Fruit fly (Drosophila melanogaster): ENCODE data around the gene Klf15.

Gene Klf15

dm6 chrX:4771488-4771887, at the start of gene Klf15:
Gene Klf15, minus strand, starts transcription at chrX:4771588.
- TF ChIP-seq CG12768 (GFP tag; optimal IDR thresholded peaks at IDR 0.05) (no peak), pad (GFP tag; optimal IDR thresholded peaks at IDR 0.05) (no peak)

- TF ChIP-seq cnc (optimal IDR thresholded peaks at IDR 0.05) (no peak), CG12768 (GFP tag; optimal IDR thresholded peaks at IDR 0.05) (no peak), Hr96 (GFP tag; optimal IDR thresholded peaks at IDR 0.05) (no peak), cic (GFP tag; optimal IDR thresholded peaks at IDR 0.05) (no peak), CG7101 (tag; optimal IDR thresholded peaks at IDR 0.05) (no peak), CG1620 (GFP tag; optimal IDR thresholded peaks at IDR 0.05) (no peak), CG5204 (GFP tag; optimal IDR thresholded peaks at IDR 0.05) (no peak), kay (GFP tag; ENCODE audit: borderline replicate concordance) (no peak), Mnt (GFP tag; optimal IDR thresholded peaks at IDR 0.05) (no peak), tj (GFP tag; optimal IDR thresholded peaks at IDR 0.05) (no peak), CG11617 (GFP tag; optimal IDR thresholded peaks at IDR 0.05) (no peak), CG7045 (GFP tag; optimal IDR thresholded peaks at IDR 0.05) (no peak), CG33017 (tag; optimal IDR thresholded peaks at IDR 0.05) (no peak), pad (GFP tag; optimal IDR thresholded peaks at IDR 0.05) (no peak), bab1 (GFP tag; optimal IDR thresholded peaks at IDR 0.05) (no peak), ovo (GFP tag; optimal IDR thresholded peaks at IDR 0.05) (no peak), Crg-1 (GFP tag; optimal IDR thresholded peaks at IDR 0.05) (no peak), Clk (GFP tag; optimal IDR thresholded peaks at IDR 0.05) (no peak)
Measured at dm6 chrX:4807826-4808225, 36.4 kb upstream of the Klf15 start.

dm6 chrX:4804762-4805161, 33.4 kb upstream of the Klf15 start, which contains the start of gene CG2861:
Gene CG2861, minus strand, starts transcription at chrX:4804862.
- TF ChIP-seq bab1 (GFP tag; optimal IDR thresholded peaks at IDR 0.05) (no peak), CG5204 (GFP tag; optimal IDR thresholded peaks at IDR 0.05) (no peak)

dm6 chrX:4783775-4784174, 12.4 kb upstream of the Klf15 start, which contains the start of gene CG6978:
Gene CG6978, plus strand, starts transcription at chrX:4784075.
- TF ChIP-seq CG5204 (GFP tag; optimal IDR thresholded peaks at IDR 0.05) (no peak), CG11617 (GFP tag; optimal IDR thresholded peaks at IDR 0.05) (no peak), cic (GFP tag; optimal IDR thresholded peaks at IDR 0.05) (no peak), tj (GFP tag; optimal IDR thresholded peaks at IDR 0.05) (no peak), CG33017 (tag; optimal IDR thresholded peaks at IDR 0.05) (no peak), kay (GFP tag; ENCODE audit: borderline replicate concordance) (no peak), CG7045 (GFP tag; optimal IDR thresholded peaks at IDR 0.05) (no peak), ovo (GFP tag; optimal IDR thresholded peaks at IDR 0.05) (no peak), CG12768 (GFP tag; optimal IDR thresholded peaks at IDR 0.05) (no peak), CG14711 (tag; optimal IDR thresholded peaks at IDR 0.05) (no peak), Hr96 (GFP tag; optimal IDR thresholded peaks at IDR 0.05) (no peak), CG1620 (GFP tag; optimal IDR thresholded peaks at IDR 0.05) (no peak), bab1 (GFP tag; optimal IDR thresholded peaks at IDR 0.05) (no peak)

dm6 chrX:4782689-4783088, 11.3 kb upstream of the Klf15 start, which contains the start of gene CG15471:
Gene CG15471, minus strand, starts transcription at chrX:4782789.
- TF ChIP-seq CG11617 (GFP tag; optimal IDR thresholded peaks at IDR 0.05) = no peak
- no peak for TF ChIP-seq CG33017 (tag; optimal IDR thresholded peaks at IDR 0.05)
- no peak for TF ChIP-seq Mnt (GFP tag; optimal IDR thresholded peaks at IDR 0.05)
- TF ChIP-seq tj (GFP tag; optimal IDR thresholded peaks at IDR 0.05) = no peak
- TF ChIP-seq Hr96 (GFP tag; optimal IDR thresholded peaks at IDR 0.05) = no peak
- no peak for TF ChIP-seq cic (GFP tag; optimal IDR thresholded peaks at IDR 0.05)
- no peak for TF ChIP-seq Crg-1 (GFP tag; optimal IDR thresholded peaks at IDR 0.05)
- TF ChIP-seq CG1620 (GFP tag; optimal IDR thresholded peaks at IDR 0.05) = no peak
- no peak for TF ChIP-seq CG5204 (GFP tag; optimal IDR thresholded peaks at IDR 0.05)
- TF ChIP-seq pad (GFP tag; optimal IDR thresholded peaks at IDR 0.05) = no peak
- no peak for TF ChIP-seq CG14711 (tag; optimal IDR thresholded peaks at IDR 0.05)
- no peak for TF ChIP-seq CG7045 (GFP tag; optimal IDR thresholded peaks at IDR 0.05)
- TF ChIP-seq bab1 (GFP tag; optimal IDR thresholded peaks at IDR 0.05) = no peak
- TF ChIP-seq kay (GFP tag; ENCODE audit: borderline replicate concordance) = no peak
- no peak for TF ChIP-seq CG12768 (GFP tag; optimal IDR thresholded peaks at IDR 0.05)
- no peak for TF ChIP-seq Clk (GFP tag; optimal IDR thresholded peaks at IDR 0.05)
- TF ChIP-seq cnc (optimal IDR thresholded peaks at IDR 0.05) = no peak

- TF ChIP-seq CG11617 (GFP tag; optimal IDR thresholded peaks at IDR 0.05) (no peak), kay (GFP tag; ENCODE audit: borderline replicate concordance) (no peak), cic (GFP tag; optimal IDR thresholded peaks at IDR 0.05) (no peak), CG14711 (tag; optimal IDR thresholded peaks at IDR 0.05) (no peak), Crg-1 (GFP tag; optimal IDR thresholded peaks at IDR 0.05) (no peak), CG33017 (tag; optimal IDR thresholded peaks at IDR 0.05) (no peak), cnc (optimal IDR thresholded peaks at IDR 0.05) (no peak)
Measured at dm6 chrX:4777275-4777674, 5.9 kb upstream of the Klf15 start, which contains the start of gene CG2871. Gene CG2871, minus strand, starts transcription at chrX:4777375.

dm6 chrX:4770037-4770436, 1.4 kb downstream of the Klf15 start, which contains the start of gene CG15472:
Gene CG15472, minus strand, starts transcription at chrX:4770137.
- TF ChIP-seq Crg-1 (GFP tag; optimal IDR thresholded peaks at IDR 0.05) (no peak), tj (GFP tag; optimal IDR thresholded peaks at IDR 0.05) (no peak), CG5204 (GFP tag; optimal IDR thresholded peaks at IDR 0.05) (no peak), pad (GFP tag; optimal IDR thresholded peaks at IDR 0.05) (no peak), CG14711 (tag; optimal IDR thresholded peaks at IDR 0.05) (no peak), Hr96 (GFP tag; optimal IDR thresholded peaks at IDR 0.05) (no peak), CG7101 (tag; optimal IDR thresholded peaks at IDR 0.05) (no peak), CG11617 (GFP tag; optimal IDR thresholded peaks at IDR 0.05) (no peak), Mnt (GFP tag; optimal IDR thresholded peaks at IDR 0.05) (no peak), CG12768 (GFP tag; optimal IDR thresholded peaks at IDR 0.05) (no peak), ovo (GFP tag; optimal IDR thresholded peaks at IDR 0.05) (no peak), CG1620 (GFP tag; optimal IDR thresholded peaks at IDR 0.05) (no peak), bab1 (GFP tag; optimal IDR thresholded peaks at IDR 0.05) (no peak)

All from whole organism, adult.